Fruit fly (Drosophila melanogaster): ENCODE data around the gene JMJD6.
A peak's percentile ranks its signal among the peaks of the same experiment; 100 is the strongest.

JMJD6 gene

dm6 chr3R:22362218-22362907, at the start of gene JMJD6, which contains the start of the genes CG7071 and Muted (continued):
- peak; percentile 92 for TF ChIP-seq CG15514 (GFP tag; optimal IDR thresholded peaks at IDR 0.05)
- TF ChIP-seq Stat92E (GFP tag; optimal IDR thresholded peaks at IDR 0.05), result peak in 1 of 3 experiments; percentile 22
- TF ChIP-seq slbo (GFP tag; IDR thresholded peaks at IDR 0.05), result peak; percentile 97
- TF ChIP-seq hbn (GFP tag; IDR thresholded peaks at IDR 0.05; ENCODE audit: partially characterized antibody), result peak; percentile 92
- peak; percentile 19 for TF ChIP-seq p53 (GFP tag; optimal IDR thresholded peaks at IDR 0.05)
- TF ChIP-seq org-1 (GFP tag; optimal IDR thresholded peaks at IDR 0.05), result peak; percentile 54
- peak; percentile 84 for TF ChIP-seq CG5245 (GFP tag; optimal IDR thresholded peaks at IDR 0.05)
- peak; percentile 79 for TF ChIP-seq fd96Cb (tag; optimal IDR thresholded peaks at IDR 0.05)
- peak; percentile 82; the same call in 2 of the 3 replicates for TF ChIP-seq gce (GFP tag; IDR thresholded peaks at IDR 0.05)
- peak; percentile 81 for TF ChIP-seq CG6175 (GFP tag; IDR thresholded peaks at IDR 0.05)
- TF ChIP-seq Taf1 (GFP tag; IDR thresholded peaks at IDR 0.05), result peak; percentile 76
- TF ChIP-seq HmgZ (tag; optimal IDR thresholded peaks at IDR 0.05), result peak; percentile 93
- TF ChIP-seq Dip3 (GFP tag; optimal IDR thresholded peaks at IDR 0.05), result peak; percentile 91
- peak; percentile 85 for TF ChIP-seq H2.0 (GFP tag; IDR thresholded peaks at IDR 0.05)
- peak; percentile 43 for TF ChIP-seq Dref (GFP tag; IDR thresholded peaks at IDR 0.05)
- TF ChIP-seq corto (GFP tag; optimal IDR thresholded peaks at IDR 0.05), result peak; percentile 76
- peak; percentile 89 for TF ChIP-seq NFAT (GFP tag; IDR thresholded peaks at IDR 0.05)
- peak; percentile 87 for TF ChIP-seq H15 (GFP tag; IDR thresholded peaks at IDR 0.05)
- TF ChIP-seq CG4617 (GFP tag; optimal IDR thresholded peaks at IDR 0.05; ENCODE audit: borderline replicate concordance), result peak; percentile 80
- TF ChIP-seq CG7786 (GFP tag; optimal IDR thresholded peaks at IDR 0.05), result peak; percentile 84
- TF ChIP-seq CG30431 (GFP tag; optimal IDR thresholded peaks at IDR 0.05), result peak; percentile 83
- TF ChIP-seq Sox100B (GFP tag; optimal IDR thresholded peaks at IDR 0.05), result peak; percentile 83
- TF ChIP-seq CG1832 (GFP tag; optimal IDR thresholded peaks at IDR 0.05), result no peak
- peak; percentile 76 for TF ChIP-seq MTF-1 (GFP tag; optimal IDR thresholded peaks at IDR 0.05; ENCODE audit: borderline replicate concordance)
- TF ChIP-seq vnd (GFP tag; IDR thresholded peaks at IDR 0.05; ENCODE audit: partially characterized antibody), result peak; percentile 77
- TF ChIP-seq CG6689 (GFP tag; IDR thresholded peaks at IDR 0.05), result peak; percentile 92
- TF ChIP-seq CG17912 (GFP tag; optimal IDR thresholded peaks at IDR 0.05), result peak; percentile 88
- TF ChIP-seq CG11696 (GFP tag; IDR thresholded peaks at IDR 0.05), result peak; percentile 75
- peak; percentile 32 for TF ChIP-seq NC2α (GFP tag; optimal IDR thresholded peaks at IDR 0.05)
- peak; percentile 91 for TF ChIP-seq lbe (GFP tag; optimal IDR thresholded peaks at IDR 0.05)
- peak; percentile 98 for TF ChIP-seq CG9932 (GFP tag; IDR thresholded peaks at IDR 0.05)
- TF ChIP-seq CG4820 (GFP tag; optimal IDR thresholded peaks at IDR 0.05), result peak; percentile 86
- peak; percentile 94 for TF ChIP-seq CG32532 (GFP tag; IDR thresholded peaks at IDR 0.05)
- TF ChIP-seq CG7963 (GFP tag; IDR thresholded peaks at IDR 0.05; ENCODE audit: partially characterized antibody), result 0 out of 3 replicates have a peak, but pooled peaks have one; percentile 4
- peak; percentile 72 for TF ChIP-seq CG2875 (GFP tag; optimal IDR thresholded peaks at IDR 0.05)
- TF ChIP-seq Gsc (GFP tag; IDR thresholded peaks at IDR 0.05), result peak; percentile 79
- peak; percentile 88 for TF ChIP-seq Camta (GFP tag; optimal IDR thresholded peaks at IDR 0.05)
- TF ChIP-seq Deaf1 (tag; optimal IDR thresholded peaks at IDR 0.05), result peak; percentile 55
- TF ChIP-seq CG4404 (GFP tag; IDR thresholded peaks at IDR 0.05), result peak; percentile 91
- peak; percentile 68 for TF ChIP-seq Bgb (GFP tag; IDR thresholded peaks at IDR 0.05; ENCODE audit: partially characterized antibody)
- peak; percentile 89 for TF ChIP-seq CG13624 (GFP tag; optimal IDR thresholded peaks at IDR 0.05)
- peak; percentile 40; the same call in 1 of the 2 replicates for TF ChIP-seq Dip2 (GFP tag; IDR thresholded peaks at IDR 0.05)
- peak; percentile 78 for TF ChIP-seq Nf-YC (tag; optimal IDR thresholded peaks at IDR 0.05)
- peak; percentile 84 for TF ChIP-seq CG17385 (GFP tag; optimal IDR thresholded peaks at IDR 0.05)
- peak; percentile 93 for TF ChIP-seq Fer3 (tag; optimal IDR thresholded peaks at IDR 0.05)
- peak; percentile 54 for TF ChIP-seq trh (GFP tag; optimal IDR thresholded peaks at IDR 0.05)
- TF ChIP-seq tll (GFP tag; optimal IDR thresholded peaks at IDR 0.05), result peak in 1 of 2 experiments; percentile 11
- no peak for TF ChIP-seq pita (GFP tag; optimal IDR thresholded peaks at IDR 0.05)
- peak; percentile 64 for TF ChIP-seq CG3407 (GFP tag; optimal IDR thresholded peaks at IDR 0.05)

Measured in whole organism, embryonic.